Worm (Caenorhabditis elegans) whole organism, midembryonic: ENCODE measurements around the gene flp-16.

Experiments used
- cog-1 ChIP-seq: sonication (generic microtip); optimal IDR thresholded peaks from 2 replicates; lab custom pipeline; 2016; ENCODE audit warnings: missing genetic modification characterization, missing compliant biosample characterization
- flt-1 ChIP-seq: fragments of 200-800 bp; sonication (Bioruptor generic); IDR thresholded peaks from 2 replicates; pipeline ENCODE4 v1.3.6; 2022; ENCODE audit warnings: missing genetic modification characterization, missing compliant biosample characterization
- ref-1 ChIP-seq: fragments of 200-800 bp; sonication (Bioruptor generic); conservative IDR thresholded peaks from 2 replicates; pipeline ENCODE4 v1.3.6; 2022; ENCODE audit warnings: missing genetic modification reagents, missing genetic modification characterization, missing compliant biosample characterization
- ztf-23 ChIP-seq: fragments of 200-800 bp; sonication (Bioruptor generic); IDR thresholded peaks from 2 replicates; pipeline ENCODE4 v1.3.6; 2022; ENCODE audit warnings: missing genetic modification reagents, missing genetic modification characterization, missing compliant biosample characterization
- ztf-29 ChIP-seq: fragments of 200-800 bp; sonication (Bioruptor generic); IDR thresholded peaks from 2 replicates; pipeline ENCODE4 v1.3.6; 2022; ENCODE audit warnings: missing genetic modification reagents, missing genetic modification characterization, missing compliant biosample characterization

ce11 chrII:13237829-13238404 is 2.8 kb downstream of the flp-16 start, which contains the start of gene romo-1:
- TF ChIP-seq cog-1 (tag; lab: Kevin White, UChicago) (no peak), ref-1 (GFP tag; lab: Robert Waterston, UW) (no peak), flt-1 (no peak), ztf-29 (GFP tag; lab: Robert Waterston, UW) (no peak), ztf-23 (no peak)
